Fruit fly (Drosophila melanogaster): ENCODE measurements around the gene nonC.

DNA sequence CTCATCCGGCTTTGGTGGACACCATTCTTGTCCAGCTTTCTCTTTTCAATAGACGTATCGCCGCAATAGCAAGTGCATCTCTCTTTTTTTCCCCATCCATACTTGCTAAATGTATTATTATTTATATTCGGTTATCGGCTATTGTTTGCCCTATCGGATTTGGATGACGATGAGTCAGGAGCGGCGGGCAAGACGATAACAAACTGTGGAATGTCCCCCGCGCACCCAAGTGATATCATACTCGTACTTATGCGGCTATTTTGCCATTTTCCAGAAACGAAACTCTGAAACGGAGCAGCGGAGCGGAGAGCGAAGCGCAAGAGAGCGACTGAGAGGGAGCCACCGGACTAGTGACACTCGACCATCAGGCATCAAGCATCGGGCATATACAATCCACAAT lies 18.9 kb upstream of the nonC start:
- no peak for TF ChIP-seq Myc (optimal IDR thresholded peaks at IDR 0.05)
- no peak for TF ChIP-seq Dfd (GFP tag; optimal IDR thresholded peaks at IDR 0.05)
- no peak for TF ChIP-seq Sp1 (GFP tag; optimal IDR thresholded peaks at IDR 0.05)
- TF ChIP-seq ey (GFP tag; optimal IDR thresholded peaks at IDR 0.05) = no peak
- TF ChIP-seq psq (GFP tag; optimal IDR thresholded peaks at IDR 0.05) = no peak
- TF ChIP-seq Hr78 (GFP tag; optimal IDR thresholded peaks at IDR 0.05) = no peak
- no peak for TF ChIP-seq Jra (GFP tag; optimal IDR thresholded peaks at IDR 0.05)
- TF ChIP-seq OdsH (GFP tag; optimal IDR thresholded peaks at IDR 0.05) = no peak
